Worm (Caenorhabditis elegans) whole organism, L3 larva: Measurements from ENCODE around the gene srx-17.

Experiments used
- hmg-11 ChIP-seq: sonication (generic microtip); optimal IDR thresholded peaks from 2 replicates; lab custom pipeline; 2016; ENCODE audit warnings: missing genetic modification characterization, missing compliant biosample characterization
- nfya-1 ChIP-seq: sonication (generic microtip); optimal IDR thresholded peaks from 2 replicates; lab custom pipeline; 2017; ENCODE audit warnings: missing genetic modification characterization, mild to moderate bottlenecking, missing compliant biosample characterization, antibody characterized with exemption, moderate library complexity; ENCODE audit not compliant: insufficient read depth
- nhr-43 ChIP-seq: sonication (generic microtip); optimal IDR thresholded peaks from 2 replicates; lab custom pipeline; 2016; ENCODE audit warnings: mild to moderate bottlenecking, missing genetic modification characterization, missing compliant biosample characterization; ENCODE audit not compliant: poor library complexity, severe bottlenecking
- nhr-77 ChIP-seq: fragments of 150-350 bp; optimal IDR thresholded peaks from 2 replicates; lab custom pipeline; 2014; ENCODE audit warnings: missing biosample characterization, missing genetic modification characterization
- pha-4 ChIP-seq: fragments of 150-350 bp; optimal IDR thresholded peaks from 2 replicates; lab custom pipeline; 2014; ENCODE audit warnings: missing biosample characterization, missing genetic modification reagents, missing genetic modification characterization
- snpc-4 ChIP-seq: fragments of 150-350 bp; optimal IDR thresholded peaks from 2 replicates; lab custom pipeline; 2014; ENCODE audit warnings: missing biosample characterization, missing genetic modification characterization
- unc-62 ChIP-seq: fragments of 150-350 bp; sonication (generic microtip); optimal IDR thresholded peaks from 4 replicates; lab custom pipeline; 2014; ENCODE audit warnings: missing biosample characterization, missing genetic modification reagents, missing genetic modification characterization

DNA sequence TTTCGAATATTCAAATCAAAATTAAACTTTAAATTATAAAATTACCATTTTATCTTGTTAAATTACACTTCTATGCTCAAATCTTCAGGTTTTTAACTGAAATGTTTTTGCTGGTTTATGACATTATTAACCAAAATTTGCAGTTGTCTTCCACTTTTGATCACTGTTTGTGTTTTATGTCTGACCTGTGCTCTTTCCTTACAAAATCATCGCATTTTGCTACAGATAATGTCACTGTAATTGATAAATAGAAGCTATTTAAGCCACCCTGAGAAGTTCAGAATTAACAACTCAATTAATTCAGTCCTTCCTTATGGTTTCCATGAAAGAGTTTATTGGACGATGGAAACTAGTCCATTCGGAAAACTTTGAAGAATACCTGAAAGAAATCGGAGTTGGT lies 49.5 kb downstream of the srx-17 start, which contains the start of gene lbp-8:
- TF ChIP-seq pha-4 (tag; lab: Kevin White, UChicago) = no peak
- TF ChIP-seq unc-62 (GFP tag; lab: Kevin White, UChicago) = no peak
- no peak for TF ChIP-seq nhr-77 (tag; lab: Kevin White, UChicago)
- no peak for TF ChIP-seq nhr-43
- no peak for TF ChIP-seq nfya-1 (tag; lab: Kevin White, UChicago)
- TF ChIP-seq snpc-4 (tag; lab: Kevin White, UChicago) = no peak
- TF ChIP-seq hmg-11 (tag; lab: Kevin White, UChicago) = no peak
